Worm (Caenorhabditis elegans) whole organism, midembryonic: Measurements from ENCODE around the gene mrpl-11.

ENCODE experiments used
- T22C8.4 ChIP-seq: fragments of 200-800 bp; sonication (Bioruptor generic); IDR thresholded peaks from 2 replicates; pipeline ENCODE4 v1.3.6; 2022; ENCODE audit warnings: missing genetic modification characterization, missing compliant biosample characterization
- cog-1 ChIP-seq: sonication (generic microtip); optimal IDR thresholded peaks from 2 replicates; lab custom pipeline; 2016; ENCODE audit warnings: missing genetic modification characterization, missing compliant biosample characterization
- ref-1 ChIP-seq: fragments of 200-800 bp; sonication (Bioruptor generic); conservative IDR thresholded peaks from 2 replicates; pipeline ENCODE4 v1.3.6; 2022; ENCODE audit warnings: missing genetic modification reagents, missing genetic modification characterization, missing compliant biosample characterization

DNA sequence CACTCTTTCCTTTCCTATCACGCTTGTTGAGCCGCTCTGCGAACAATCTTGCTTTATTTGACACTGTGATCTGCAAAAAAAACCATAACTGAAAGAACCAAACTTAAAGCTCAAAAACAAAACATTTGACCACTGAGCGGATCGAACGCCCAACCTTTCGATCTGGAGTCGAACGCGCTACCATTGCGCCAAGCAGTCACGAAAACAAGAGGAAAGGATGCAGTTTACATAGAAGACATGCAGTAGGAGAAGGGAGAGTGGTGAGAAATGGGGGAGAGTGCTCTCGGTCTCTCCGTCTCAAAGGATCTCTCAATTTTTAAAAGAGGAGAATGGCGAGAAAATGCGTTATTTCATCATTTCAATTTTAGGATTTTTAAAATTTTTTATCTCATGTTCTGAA, 39.1 kb upstream of the mrpl-11 start:
- peak; percentile 95 for TF ChIP-seq ref-1
- peak; percentile 96 for TF ChIP-seq T22C8.4 (GFP tag; lab: Robert Waterston, UW)
- TF ChIP-seq cog-1 (tag; lab: Kevin White, UChicago), result peak; percentile 92
